Fruit fly (Drosophila melanogaster) whole organism, prepupa: ENCODE results near the gene Pgant8.
A peak's percentile ranks its signal among the peaks of the same experiment; 100 is the strongest.

ENCODE experiments used
- CG10631 ChIP-seq: fragments of 200-800 bp; sonication (Bioruptor generic); optimal IDR thresholded peaks from 2 replicates; lab custom pipeline; 2016; ENCODE audit warnings: missing biosample characterization, missing genetic modification characterization
- CG10669 ChIP-seq: fragments of 200-800 bp; sonication (Bioruptor generic); optimal IDR thresholded peaks from 3 replicates; lab custom pipeline; 2018; ENCODE audit warnings: missing biosample characterization, mild to moderate bottlenecking, missing genetic modification characterization, moderate library complexity
- CG11762 ChIP-seq: fragments of 200-800 bp; sonication (Bioruptor generic); optimal IDR thresholded peaks from 3 replicates; lab custom pipeline; 2016; ENCODE audit warnings: missing biosample characterization, missing genetic modification characterization; ENCODE audit not compliant: insufficient read depth
- CG15336 ChIP-seq: fragments of 200-800 bp; sonication (Bioruptor generic); IDR thresholded peaks from 2 replicates; pipeline ENCODE4 v1.3.6; 2022; ENCODE audit warnings: missing biosample characterization, missing genetic modification characterization
- CG3032 ChIP-seq: fragments of 200-800 bp; optimal IDR thresholded peaks from 2 replicates; lab custom pipeline; 2019; ENCODE audit warnings: missing biosample characterization, mild to moderate bottlenecking, missing genetic modification characterization, moderate library complexity
- CG31627 ChIP-seq: fragments of 200-800 bp; sonication (Bioruptor generic); optimal IDR thresholded peaks from 3 replicates; lab custom pipeline; 2016; ENCODE audit warnings: missing biosample characterization, missing genetic modification characterization
- CG32006 ChIP-seq: fragments of 200-800 bp; sonication (Bioruptor generic); optimal IDR thresholded peaks from 3 replicates; lab custom pipeline; 2017; ENCODE audit warnings: missing biosample characterization, mild to moderate bottlenecking, missing genetic modification characterization
- CG34406 ChIP-seq: fragments of 200-800 bp; sonication (Bioruptor generic); optimal IDR thresholded peaks from 3 replicates; lab custom pipeline; 2016; ENCODE audit warnings: missing biosample characterization, missing genetic modification characterization
- CG3919 ChIP-seq: fragments of 200-800 bp; sonication (Bioruptor generic); optimal IDR thresholded peaks from 3 replicates; lab custom pipeline; 2016; ENCODE audit warnings: missing biosample characterization, missing genetic modification characterization
- CG4318 ChIP-seq: fragments of 200-800 bp; sonication (Bioruptor generic); optimal IDR thresholded peaks from 3 replicates; lab custom pipeline; 2017; ENCODE audit warnings: missing biosample characterization, mild to moderate bottlenecking, missing genetic modification characterization
- CG6163 ChIP-seq: fragments of 200-800 bp; sonication (Bioruptor generic); IDR thresholded peaks from 3 replicates; pipeline ENCODE4 v1.3.6; 2022; ENCODE audit warnings: missing biosample characterization, missing genetic modification characterization
- CG6276 ChIP-seq: fragments of 200-800 bp; sonication (Bioruptor generic); optimal IDR thresholded peaks from 2 replicates; lab custom pipeline; 2017; ENCODE audit warnings: missing biosample characterization, mild to moderate bottlenecking, missing genetic modification characterization
- CG6792 ChIP-seq: fragments of 200-800 bp; sonication (Bioruptor generic); optimal IDR thresholded peaks from 3 replicates; lab custom pipeline; 2016; ENCODE audit warnings: missing biosample characterization, missing genetic modification characterization
- CG6808 ChIP-seq: fragments of 200-800 bp; sonication (Bioruptor generic); optimal IDR thresholded peaks from 3 replicates; lab custom pipeline; 2017; ENCODE audit warnings: missing biosample characterization, missing genetic modification characterization, mild to moderate bottlenecking, moderate library complexity, missing genetic modification reagents
- CG7368 ChIP-seq: fragments of 200-800 bp; sonication (Bioruptor generic); optimal IDR thresholded peaks from 3 replicates; lab custom pipeline; 2016; ENCODE audit warnings: missing biosample characterization, missing genetic modification characterization
- CG8319 ChIP-seq: fragments of 200-800 bp; sonication (Bioruptor generic); optimal IDR thresholded peaks from 3 replicates; lab custom pipeline; 2016; ENCODE audit warnings: missing biosample characterization, missing genetic modification characterization
- CG8632 ChIP-seq: fragments of 200-800 bp; sonication (Bioruptor generic); optimal IDR thresholded peaks from 3 replicates; lab custom pipeline; 2016; ENCODE audit warnings: missing biosample characterization, missing genetic modification characterization
- CG9139 ChIP-seq: fragments of 200-800 bp; sonication (Bioruptor generic); optimal IDR thresholded peaks from 3 replicates; lab custom pipeline; 2017; ENCODE audit warnings: missing biosample characterization, mild to moderate bottlenecking, missing genetic modification characterization
- Eip75B ChIP-seq: fragments of 200-800 bp; sonication (Bioruptor generic); optimal IDR thresholded peaks from 3 replicates; lab custom pipeline; 2016; ENCODE audit warnings: missing biosample characterization, missing genetic modification characterization
- Eip78C ChIP-seq: fragments of 200-800 bp; sonication (Bioruptor generic); peaks from one replicate; lab custom pipeline; 2016; ENCODE audit warnings: missing biosample characterization, missing genetic modification characterization
- Eip93F ChIP-seq: fragments of 200-800 bp; sonication (Bioruptor generic); optimal IDR thresholded peaks from 2 replicates; lab custom pipeline; 2016; ENCODE audit warnings: missing biosample characterization, mild to moderate bottlenecking, missing genetic modification characterization
- Ets21C ChIP-seq: fragments of 200-800 bp; sonication (Bioruptor generic); optimal IDR thresholded peaks from 3 replicates; lab custom pipeline; 2016; ENCODE audit warnings: missing biosample characterization, missing genetic modification characterization
- Hr39 ChIP-seq: fragments of 200-800 bp; sonication (Bioruptor generic); optimal IDR thresholded peaks from 2 replicates; lab custom pipeline; 2016; ENCODE audit warnings: missing biosample characterization, missing genetic modification characterization
- Hr4 ChIP-seq: fragments of 200-800 bp; sonication (Bioruptor generic); optimal IDR thresholded peaks from 3 replicates; lab custom pipeline; 2016; ENCODE audit warnings: missing biosample characterization, missing genetic modification characterization
- Lpt ChIP-seq: fragments of 200-800 bp; sonication (Bioruptor generic); optimal IDR thresholded peaks from 3 replicates; lab custom pipeline; 2016; ENCODE audit warnings: missing biosample characterization, missing genetic modification characterization
- Smox ChIP-seq: fragments of 200-800 bp; sonication (Bioruptor generic); optimal IDR thresholded peaks from 3 replicates; lab custom pipeline; 2016; ENCODE audit warnings: missing biosample characterization, missing genetic modification characterization
- Sox102F ChIP-seq: fragments of 200-800 bp; sonication (Bioruptor generic); optimal IDR thresholded peaks from 2 replicates; lab custom pipeline; 2016; ENCODE audit warnings: missing biosample characterization, mild to moderate bottlenecking, missing genetic modification characterization
- Sox14 ChIP-seq: fragments of 200-800 bp; sonication (Bioruptor generic); optimal IDR thresholded peaks from 3 replicates; lab custom pipeline; 2016; ENCODE audit warnings: missing biosample characterization, missing genetic modification characterization
- Sox15 ChIP-seq: fragments of 200-800 bp; sonication (Bioruptor generic); optimal IDR thresholded peaks from 3 replicates; lab custom pipeline; 2016; ENCODE audit warnings: missing biosample characterization, missing genetic modification characterization
- achi ChIP-seq: fragments of 200-800 bp; sonication (Bioruptor generic); optimal IDR thresholded peaks from 3 replicates; lab custom pipeline; 2016; ENCODE audit warnings: missing biosample characterization, missing genetic modification characterization
- cyc ChIP-seq: fragments of 200-800 bp; sonication (Bioruptor generic); optimal IDR thresholded peaks from 3 replicates; lab custom pipeline; 2016; ENCODE audit warnings: missing biosample characterization, missing genetic modification characterization
- dac ChIP-seq: fragments of 200-800 bp; sonication (Bioruptor generic); optimal IDR thresholded peaks from 2 replicates; lab custom pipeline; 2017; ENCODE audit warnings: missing biosample characterization, mild to moderate bottlenecking, missing genetic modification characterization
- dsx ChIP-seq: fragments of 200-800 bp; optimal IDR thresholded peaks from 3 replicates; lab custom pipeline; 2019; ENCODE audit warnings: missing biosample characterization, mild to moderate bottlenecking, missing genetic modification characterization, moderate library complexity; ENCODE audit not compliant: poor library complexity, severe bottlenecking
- eg ChIP-seq: fragments of 200-800 bp; sonication (Bioruptor generic); IDR thresholded peaks from 3 replicates; pipeline ENCODE4 v1.3.6; 2022; ENCODE audit warnings: missing biosample characterization, missing genetic modification characterization
- esn ChIP-seq: fragments of 200-800 bp; sonication (Bioruptor generic); optimal IDR thresholded peaks from 2 replicates; lab custom pipeline; 2016; ENCODE audit warnings: missing biosample characterization, mild to moderate bottlenecking, missing genetic modification characterization, moderate library complexity
- fd59A ChIP-seq: fragments of 200-800 bp; sonication (Bioruptor generic); optimal IDR thresholded peaks from 2 replicates; lab custom pipeline; 2017; ENCODE audit warnings: missing biosample characterization, mild to moderate bottlenecking, missing genetic modification characterization, missing genetic modification reagents
- fd85E ChIP-seq: fragments of 200-800 bp; sonication (Bioruptor generic); optimal IDR thresholded peaks from 3 replicates; lab custom pipeline; 2016; ENCODE audit warnings: missing biosample characterization, missing genetic modification characterization
- fkh ChIP-seq: fragments of 200-800 bp; sonication (Bioruptor generic); optimal IDR thresholded peaks from 3 replicates; lab custom pipeline; 2017; ENCODE audit warnings: missing biosample characterization, mild to moderate bottlenecking, missing genetic modification characterization, moderate library complexity
- lz ChIP-seq: fragments of 200-800 bp; sonication (Bioruptor generic); optimal IDR thresholded peaks from 3 replicates; lab custom pipeline; 2016; ENCODE audit warnings: missing biosample characterization, missing genetic modification characterization
- net ChIP-seq: fragments of 200-800 bp; sonication (Bioruptor generic); optimal IDR thresholded peaks from 3 replicates; lab custom pipeline; 2016; ENCODE audit warnings: missing biosample characterization, missing genetic modification characterization
- pdm3 ChIP-seq: fragments of 200-800 bp; sonication (Bioruptor generic); optimal IDR thresholded peaks from 3 replicates; lab custom pipeline; 2016; ENCODE audit warnings: missing biosample characterization, missing genetic modification characterization
- salr ChIP-seq, 2 experiments: fragments of 200-800 bp; sonication (Bioruptor generic); optimal IDR thresholded peaks; 3 replicates each; lab custom pipeline; 2016 to 2018; ENCODE audit warnings: missing biosample characterization in 2 of 2, missing genetic modification characterization in 2 of 2, mild to moderate bottlenecking in 1 of 2
- spab ChIP-seq: fragments of 200-800 bp; sonication (Bioruptor generic); optimal IDR thresholded peaks from 2 replicates; lab custom pipeline; 2017; ENCODE audit warnings: missing biosample characterization, mild to moderate bottlenecking, missing genetic modification characterization, missing genetic modification reagents
- ss ChIP-seq, 2 experiments: fragments of 200-800 bp; sonication (Bioruptor generic); optimal IDR thresholded peaks; 2 replicates in 1 of 2; 3 replicates in 1 of 2; lab custom pipeline; 2017 to 2018; ENCODE audit warnings: mild to moderate bottlenecking in 2 of 2, missing biosample characterization in 2 of 2, missing genetic modification characterization in 2 of 2, moderate library complexity in 1 of 2
- svp ChIP-seq: fragments of 200-800 bp; sonication (Bioruptor generic); peaks from one replicate; lab custom pipeline; 2016; ENCODE audit warnings: missing biosample characterization, missing genetic modification characterization
- topi ChIP-seq: fragments of 200-800 bp; sonication (Bioruptor generic); optimal IDR thresholded peaks from 3 replicates; lab custom pipeline; 2016; ENCODE audit warnings: missing biosample characterization, missing genetic modification characterization
- vri ChIP-seq: fragments of 200-800 bp; sonication (Bioruptor generic); optimal IDR thresholded peaks from 3 replicates; lab custom pipeline; 2016; ENCODE audit warnings: missing biosample characterization, mild to moderate bottlenecking, missing genetic modification characterization

The Pgant8 gene

DNA sequence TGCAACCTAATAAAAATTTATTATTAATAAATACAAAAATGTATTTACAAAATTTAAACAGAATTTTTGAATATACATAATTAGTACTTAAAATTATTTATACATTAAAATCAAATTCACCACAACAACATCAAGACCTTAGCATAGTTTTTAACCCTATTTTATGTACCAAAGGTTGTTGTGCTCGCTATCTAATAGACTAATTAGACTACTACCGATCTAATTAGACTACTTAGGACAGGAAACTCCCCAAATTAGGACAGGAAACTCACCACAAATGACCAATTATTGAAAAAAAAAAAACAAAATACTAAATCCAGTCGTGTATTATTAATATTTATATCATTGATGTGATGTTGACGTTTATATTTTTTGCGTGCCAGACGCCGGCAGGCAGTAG is 46.7 kb upstream of the Pgant8 start:
- TF ChIP-seq vri (GFP tag; lab: Kevin White, UChicago) (no peak), salr (GFP tag; optimal IDR thresholded peaks at IDR 0.05; lab: Kevin White, UChicago) (no peak), Sox102F (GFP tag; lab: Kevin White, UChicago) (no peak), CG10669 (GFP tag; lab: Kevin White, UChicago) (no peak), CG15336 (GFP tag; lab: Robert Waterston, UW) (no peak), topi (GFP tag; lab: Kevin White, UChicago) (no peak), fd85E (GFP tag; lab: Kevin White, UChicago) (no peak), dsx (no peak), cyc (no peak), CG6792 (GFP tag; lab: Kevin White, UChicago) (no peak), Sox14 (GFP tag; lab: Kevin White, UChicago) (no peak)

DNA sequence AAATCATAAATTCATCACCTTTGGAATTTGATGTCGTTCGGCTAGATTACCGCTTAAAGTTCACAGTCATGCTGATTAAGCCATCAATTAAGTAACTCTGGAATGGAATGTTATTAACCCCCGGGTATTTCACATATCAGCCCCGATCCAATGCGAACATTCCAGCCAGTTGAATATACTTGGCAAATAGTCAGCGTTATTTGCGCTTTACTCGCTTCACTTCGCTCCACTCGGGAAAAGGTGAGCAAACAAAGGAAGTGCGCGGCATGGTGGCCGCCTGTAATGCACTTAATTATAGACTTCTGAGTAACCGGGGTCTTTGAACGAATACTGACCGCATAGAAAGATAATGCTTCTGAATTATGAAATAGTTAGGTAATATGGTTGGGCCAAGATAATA is 46.1 kb upstream of the Pgant8 start:
- no peak for TF ChIP-seq dac (GFP tag; lab: Kevin White, UChicago)
- TF ChIP-seq CG9139: no peak
- no peak for TF ChIP-seq Eip75B (GFP tag; lab: Kevin White, UChicago)
- no peak for TF ChIP-seq CG6163 (GFP tag; lab: Robert Waterston, UW)
- TF ChIP-seq Eip93F (GFP tag; lab: Kevin White, UChicago): peak; percentile 14
- TF ChIP-seq CG6276 (GFP tag; lab: Kevin White, UChicago): no peak
- TF ChIP-seq salr (GFP tag; optimal IDR thresholded peaks at IDR 0.05; lab: Kevin White, UChicago): no peak
- no peak for TF ChIP-seq dsx
- no peak for TF ChIP-seq CG15336 (GFP tag; lab: Robert Waterston, UW)
- no peak for TF ChIP-seq net (GFP tag; lab: Kevin White, UChicago)
- peak; percentile 6 for TF ChIP-seq CG10669 (GFP tag; lab: Kevin White, UChicago)
- no peak for TF ChIP-seq Sox102F (GFP tag; lab: Kevin White, UChicago)
- no peak for TF ChIP-seq fd85E (GFP tag; lab: Kevin White, UChicago)
- TF ChIP-seq CG11762 (GFP tag; lab: Kevin White, UChicago): no peak
- no peak for TF ChIP-seq CG8632 (GFP tag; lab: Kevin White, UChicago)
- TF ChIP-seq svp (GFP tag; lab: Kevin White, UChicago): peak; percentile 52
- TF ChIP-seq vri (GFP tag; lab: Kevin White, UChicago): peak; percentile 97
- no peak for TF ChIP-seq CG3919 (GFP tag; lab: Kevin White, UChicago)
- peak in 1 of 2 experiments; percentile 27 for TF ChIP-seq ss (GFP tag; optimal IDR thresholded peaks at IDR 0.05; lab: Kevin White, UChicago)
- no peak for TF ChIP-seq lz (GFP tag; lab: Kevin White, UChicago)
- TF ChIP-seq fkh (GFP tag; lab: Kevin White, UChicago): peak; percentile 27
- TF ChIP-seq Eip78C (GFP tag; lab: Kevin White, UChicago): peak; percentile 78
- no peak for TF ChIP-seq Sox15 (GFP tag; lab: Kevin White, UChicago)
- no peak for TF ChIP-seq CG6792 (GFP tag; lab: Kevin White, UChicago)
- TF ChIP-seq CG10631: no peak
- TF ChIP-seq CG6808 (GFP tag; lab: Kevin White, UChicago): no peak
- TF ChIP-seq CG8319: no peak
- TF ChIP-seq CG7368: no peak
- peak; percentile 4 for TF ChIP-seq Sox14 (GFP tag; lab: Kevin White, UChicago)
- no peak for TF ChIP-seq Lpt (GFP tag; lab: Kevin White, UChicago)
- no peak for TF ChIP-seq pdm3 (GFP tag; lab: Kevin White, UChicago)
- no peak for TF ChIP-seq CG3032 (tag; lab: Kevin White, UChicago)
- no peak for TF ChIP-seq achi (GFP tag; lab: Kevin White, UChicago)
- no peak for TF ChIP-seq Smox
- TF ChIP-seq CG34406: peak; percentile 23
- no peak for TF ChIP-seq eg (GFP tag; lab: Robert Waterston, UW)
- TF ChIP-seq Ets21C: no peak
- no peak for TF ChIP-seq Hr4 (GFP tag; lab: Kevin White, UChicago)
- TF ChIP-seq Hr39 (GFP tag; lab: Kevin White, UChicago): no peak
- TF ChIP-seq CG32006: no peak
- no peak for TF ChIP-seq fd59A (GFP tag; lab: Kevin White, UChicago)
- no peak for TF ChIP-seq CG4318
- TF ChIP-seq CG31627: no peak
- no peak for TF ChIP-seq esn (GFP tag; lab: Kevin White, UChicago)
- no peak for TF ChIP-seq spab (GFP tag; lab: Kevin White, UChicago)
- TF ChIP-seq cyc: no peak
